Fruit fly (Drosophila melanogaster) Kc167 (cell line): Measurements from ENCODE around the gene dmGlut.

Experiments used
- psq ChIP-seq: fragments of >200 bp; optimal IDR thresholded peaks from 2 replicates; lab custom pipeline; 2017; ENCODE audit warnings: missing external identifiers
- ttk ChIP-seq: sonication (Bioruptor generic); optimal IDR thresholded peaks from 2 replicates; lab custom pipeline; 2017; ENCODE audit warnings: missing external identifiers

dm6 chr2L:12045941-12046855 is 19.0 kb downstream of the dmGlut start, which contains the start of gene CG6770:
- TF ChIP-seq psq (lab: Kevin White, UChicago) (no peak), ttk (lab: Kevin White, UChicago) (no peak)
